Worm (Caenorhabditis elegans) whole organism, mixed stage, embryonic: ENCODE measurements around the gene K03B8.14.

Experiments
- blmp-1 ChIP-seq: fragments of 150-350 bp; optimal IDR thresholded peaks from 2 replicates; lab custom pipeline; 2014; ENCODE audit warnings: missing biosample characterization, missing genetic modification characterization
- ces-1 ChIP-seq: fragments of 150-350 bp; optimal IDR thresholded peaks from 2 replicates; lab custom pipeline; 2014; ENCODE audit warnings: missing biosample characterization, missing genetic modification reagents, missing genetic modification characterization
- drap-1 ChIP-seq: fragments of 200-800 bp; sonication (Bioruptor generic); optimal IDR thresholded peaks from 3 replicates; lab custom pipeline; 2018; ENCODE audit warnings: mild to moderate bottlenecking, missing genetic modification characterization, missing compliant biosample characterization
- elt-1 ChIP-seq: sonication (generic microtip); optimal IDR thresholded peaks from 2 replicates; lab custom pipeline; 2017; ENCODE audit warnings: missing genetic modification characterization, mild to moderate bottlenecking, missing compliant biosample characterization, antibody characterized with exemption, moderate library complexity, borderline replicate concordance; ENCODE audit not compliant: insufficient read depth
- ham-2 ChIP-seq: fragments of 200-800 bp; sonication (Bioruptor generic); optimal IDR thresholded peaks from 2 replicates; lab custom pipeline; 2018; ENCODE audit warnings: mild to moderate bottlenecking, missing genetic modification characterization, missing compliant biosample characterization
- lin-13 ChIP-seq: fragments of 150-350 bp; optimal IDR thresholded peaks from 2 replicates; lab custom pipeline; 2014; ENCODE audit warnings: missing biosample characterization, missing genetic modification characterization
- lsy-2 ChIP-seq: fragments of 150-350 bp; optimal IDR thresholded peaks from 2 replicates; lab custom pipeline; 2014; ENCODE audit warnings: missing biosample characterization, missing genetic modification characterization
- mab-5 ChIP-seq: fragments of 150-350 bp; optimal IDR thresholded peaks from 2 replicates; lab custom pipeline; 2014; ENCODE audit warnings: missing biosample characterization, missing genetic modification characterization
- nhr-28 ChIP-seq: fragments of 150-350 bp; optimal IDR thresholded peaks from 2 replicates; lab custom pipeline; 2014; ENCODE audit warnings: missing biosample characterization, missing genetic modification characterization
- nhr-76 ChIP-seq: sonication (generic microtip); optimal IDR thresholded peaks from 2 replicates; lab custom pipeline; 2017; ENCODE audit warnings: missing biosample characterization, missing genetic modification characterization
- tbx-8 ChIP-seq: fragments of 200-800 bp; sonication (Bioruptor generic); optimal IDR thresholded peaks from 2 replicates; lab custom pipeline; 2018; ENCODE audit warnings: mild to moderate bottlenecking, missing genetic modification characterization, moderate library complexity, missing compliant biosample characterization
- unc-39 ChIP-seq: fragments of 150-350 bp; optimal IDR thresholded peaks from 2 replicates; lab custom pipeline; 2014; ENCODE audit warnings: missing biosample characterization, missing genetic modification characterization
- unc-62 ChIP-seq: fragments of 150-350 bp; optimal IDR thresholded peaks from 2 replicates; lab custom pipeline; 2014; ENCODE audit warnings: missing biosample characterization, missing genetic modification reagents, missing genetic modification characterization
- ztf-11 ChIP-seq: fragments of 150-350 bp; optimal IDR thresholded peaks from 2 replicates; lab custom pipeline; 2014; ENCODE audit warnings: missing biosample characterization, missing genetic modification characterization

ce11 chrV:11415059-11415458 is 24.8 kb downstream of the K03B8.14 start, which contains the start of gene deg-3:
- TF ChIP-seq drap-1 (GFP tag; lab: Kevin White, UChicago) (no peak), unc-39 (tag; lab: Kevin White, UChicago) (no peak), ztf-11 (no peak), nhr-28 (no peak), ham-2 (no peak), unc-62 (GFP tag; lab: Kevin White, UChicago) (no peak), lsy-2 (tag; lab: Kevin White, UChicago) (no peak), elt-1 (tag; lab: Kevin White, UChicago) (no peak), blmp-1 (tag; lab: Kevin White, UChicago) (no peak), ces-1 (GFP tag; lab: Kevin White, UChicago) (no peak), lin-13 (tag; lab: Kevin White, UChicago) (no peak), nhr-76 (tag; lab: Kevin White, UChicago) (no peak), mab-5 (tag; lab: Kevin White, UChicago) (no peak), tbx-8 (GFP tag; lab: Kevin White, UChicago) (no peak)
